Fruit fly (Drosophila melanogaster) whole organism: ENCODE results near the gene CG14238.

Experiments
- psq ChIP-seq: fragments of >200 bp; optimal IDR thresholded peaks from 2 replicates; lab custom pipeline; 2017
- usp ChIP-seq: fragments of >200 bp; optimal IDR thresholded peaks from 2 replicates; lab custom pipeline; 2017; ENCODE audit warnings: missing biosample characterization, missing genetic modification characterization, mixed read lengths

DNA sequence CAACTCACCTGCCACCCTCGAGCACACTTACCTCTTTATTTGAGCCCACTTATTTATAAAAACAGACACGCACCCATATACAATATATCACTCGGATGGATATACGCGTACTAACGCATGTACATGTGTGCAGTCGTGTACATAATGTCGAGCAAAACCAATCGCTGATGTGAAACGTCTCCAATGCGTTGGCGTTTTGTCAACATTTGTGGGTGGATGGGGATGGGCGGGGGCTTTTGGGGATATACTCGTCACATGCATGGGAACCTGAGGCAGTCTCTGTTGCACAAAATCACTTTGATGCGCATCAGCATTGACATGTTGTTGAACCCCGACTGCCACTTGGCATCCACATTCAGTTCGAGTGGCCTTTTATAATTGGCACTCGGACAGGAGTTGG is 22.0 kb upstream of the CG14238 start:
- TF ChIP-seq usp (no peak), psq (lab: Kevin White, UChicago) (no peak)
